Comparison of ENCODE assay signal across 5 fruit fly cellular contexts in genomic region chr3L:18014290-18014689, dm6.
TF ChIP-seq lines count a peak whose summit lies in the region.

No protein-coding gene starts in this region.

- no peak for TF ChIP-seq CTCF in whole organism, embryonic (GFP tag; optimal IDR thresholded peaks at IDR 0.05; lab: Kevin White, UChicago)

TF ChIP-seq in whole organism, adult, 20 proteins besides CTCF, POLR2A, EP300 and RAD21:
- no peak for TF ChIP-seq bab1 (GFP tag; optimal IDR thresholded peaks at IDR 0.05; lab: Kevin White, UChicago)
- peak; percentile 93 for TF ChIP-seq tj (GFP tag; optimal IDR thresholded peaks at IDR 0.05; lab: Kevin White, UChicago)

TF ChIP-seq in whole organism, embryonic, 481 proteins besides CTCF, POLR2A, EP300 and RAD21 (continues in another document):
- TF ChIP-seq CG18619 (GFP tag; optimal IDR thresholded peaks at IDR 0.05; lab: Kevin White, UChicago), result no peak
- no peak for TF ChIP-seq CG15011 (GFP tag; optimal IDR thresholded peaks at IDR 0.05; lab: Kevin White, UChicago)
- 0 out of 3 replicates have a peak, but pooled peaks have one; percentile 18 for TF ChIP-seq H15 (GFP tag; IDR thresholded peaks at IDR 0.05; lab: Robert Waterston, UW)
- TF ChIP-seq GATAe (GFP tag; conservative IDR thresholded peaks at IDR 0.05; lab: Robert Waterston, UW), result no peak
- no peak for TF ChIP-seq Jarid2 (GFP tag; optimal IDR thresholded peaks at IDR 0.05; lab: Kevin White, UChicago)
- TF ChIP-seq vnd (GFP tag; IDR thresholded peaks at IDR 0.05; lab: Robert Waterston, UW; ENCODE audit: partially characterized antibody), result no peak
- TF ChIP-seq sr (GFP tag; IDR thresholded peaks at IDR 0.05; lab: Robert Waterston, UW), result no peak
- TF ChIP-seq Elba2 (GFP tag; optimal IDR thresholded peaks at IDR 0.05; lab: Kevin White, UChicago), result no peak
- TF ChIP-seq CG12071 (GFP tag; optimal IDR thresholded peaks at IDR 0.05; lab: Kevin White, UChicago), result no peak
- no peak for TF ChIP-seq kay (GFP tag; optimal IDR thresholded peaks at IDR 0.05; lab: Kevin White, UChicago)
- no peak for TF ChIP-seq CG2199 (GFP tag; IDR thresholded peaks at IDR 0.05; lab: Robert Waterston, UW)
- no peak for TF ChIP-seq hkb (optimal IDR thresholded peaks at IDR 0.05; lab: Kevin White, UChicago)
- no peak for TF ChIP-seq hkb (GFP tag; IDR thresholded peaks at IDR 0.05; lab: Robert Waterston, UW)
- no peak for TF ChIP-seq CG1832 (GFP tag; optimal IDR thresholded peaks at IDR 0.05; lab: Kevin White, UChicago)
- TF ChIP-seq pzg (GFP tag; optimal IDR thresholded peaks at IDR 0.05; lab: Kevin White, UChicago), result no peak
- TF ChIP-seq CG4820 (GFP tag; optimal IDR thresholded peaks at IDR 0.05; lab: Kevin White, UChicago), result no peak
- TF ChIP-seq her (GFP tag; optimal IDR thresholded peaks at IDR 0.05; lab: Kevin White, UChicago), result no peak
- TF ChIP-seq CG1792 (GFP tag; optimal IDR thresholded peaks at IDR 0.05; lab: Kevin White, UChicago), result no peak
- TF ChIP-seq Med (GFP tag; lab: Kevin White, UChicago), result peak; percentile 32
- TF ChIP-seq CG15514 (GFP tag; optimal IDR thresholded peaks at IDR 0.05; lab: Kevin White, UChicago), result no peak
- TF ChIP-seq corto (GFP tag; optimal IDR thresholded peaks at IDR 0.05; lab: Kevin White, UChicago), result no peak
- 0 out of 2 replicates have a peak, but pooled peaks have one; percentile 20 for TF ChIP-seq Rfx (GFP tag; IDR thresholded peaks at IDR 0.05; lab: Robert Waterston, UW)
- TF ChIP-seq Ssrp (tag; optimal IDR thresholded peaks at IDR 0.05; lab: Kevin White, UChicago), result no peak

TF ChIP-seq in whole organism, prepupa, 60 proteins besides CTCF, POLR2A, EP300 and RAD21 (continues in another document):
- TF ChIP-seq Eip93F (GFP tag; optimal IDR thresholded peaks at IDR 0.05; lab: Kevin White, UChicago), result peak; percentile 80
- TF ChIP-seq Eip78C (GFP tag; lab: Kevin White, UChicago), result peak; percentile 54
- no peak for TF ChIP-seq Hr39 (GFP tag; optimal IDR thresholded peaks at IDR 0.05; lab: Kevin White, UChicago)
- no peak for TF ChIP-seq CG16779 (tag; optimal IDR thresholded peaks at IDR 0.05; lab: Kevin White, UChicago)
- TF ChIP-seq Sox102F (GFP tag; optimal IDR thresholded peaks at IDR 0.05; lab: Kevin White, UChicago), result peak; percentile 2
- TF ChIP-seq Ets96B (tag; optimal IDR thresholded peaks at IDR 0.05; lab: Kevin White, UChicago), result no peak
- TF ChIP-seq CG11294 (GFP tag; IDR thresholded peaks at IDR 0.05; lab: Robert Waterston, UW), result no peak
- no peak for TF ChIP-seq CG9139 (GFP tag; optimal IDR thresholded peaks at IDR 0.05; lab: Kevin White, UChicago)
- TF ChIP-seq CG10669 (GFP tag; optimal IDR thresholded peaks at IDR 0.05; lab: Kevin White, UChicago), result no peak
- no peak for TF ChIP-seq CG34406 (GFP tag; optimal IDR thresholded peaks at IDR 0.05; lab: Kevin White, UChicago)
- TF ChIP-seq Lpt (GFP tag; optimal IDR thresholded peaks at IDR 0.05; lab: Kevin White, UChicago), result no peak
- no peak for TF ChIP-seq OdsH (GFP tag; optimal IDR thresholded peaks at IDR 0.05; lab: Kevin White, UChicago)
- no peak for TF ChIP-seq achi (GFP tag; optimal IDR thresholded peaks at IDR 0.05; lab: Kevin White, UChicago)
- no peak for TF ChIP-seq Hr4 (GFP tag; optimal IDR thresholded peaks at IDR 0.05; lab: Kevin White, UChicago)
- no peak for TF ChIP-seq CG6808 (GFP tag; optimal IDR thresholded peaks at IDR 0.05; lab: Kevin White, UChicago)
- TF ChIP-seq Met (GFP tag; optimal IDR thresholded peaks at IDR 0.05; lab: Kevin White, UChicago), result peak; percentile 47
- TF ChIP-seq CG3919 (GFP tag; optimal IDR thresholded peaks at IDR 0.05; lab: Kevin White, UChicago), result no peak
- TF ChIP-seq dsx (GFP tag; optimal IDR thresholded peaks at IDR 0.05; lab: Kevin White, UChicago; ENCODE audit: poor library complexity, severe bottlenecking), result no peak
- no peak for TF ChIP-seq ss (GFP tag; optimal IDR thresholded peaks at IDR 0.05; lab: Kevin White, UChicago)
- TF ChIP-seq CG8632 (GFP tag; optimal IDR thresholded peaks at IDR 0.05; lab: Kevin White, UChicago), result no peak
- TF ChIP-seq fd85E (GFP tag; optimal IDR thresholded peaks at IDR 0.05; lab: Kevin White, UChicago), result no peak
- TF ChIP-seq CG6163 (GFP tag; IDR thresholded peaks at IDR 0.05; lab: Robert Waterston, UW), result no peak
- no peak for TF ChIP-seq lz (GFP tag; optimal IDR thresholded peaks at IDR 0.05; lab: Kevin White, UChicago)
- peak; percentile 71 for TF ChIP-seq Blimp-1 (GFP tag; optimal IDR thresholded peaks at IDR 0.05; lab: Kevin White, UChicago)

TF ChIP-seq in whole organism, pupa, 21 proteins besides CTCF, POLR2A, EP300 and RAD21:
- TF ChIP-seq Pif1A (GFP tag; optimal IDR thresholded peaks at IDR 0.05; lab: Kevin White, UChicago) (no peak), D1 (tag; optimal IDR thresholded peaks at IDR 0.05; lab: Kevin White, UChicago) (no peak), Snoo (tag; optimal IDR thresholded peaks at IDR 0.05; lab: Kevin White, UChicago) (peak; percentile 22), EcR (GFP tag; optimal IDR thresholded peaks at IDR 0.05; lab: Kevin White, UChicago) (peak; percentile 47)
TF ChIP-seq in whole organism, pupa: peak in this region for 2.

TF ChIP-seq in whole organism, wandering third instar larva, 38 proteins besides CTCF, POLR2A, EP300 and RAD21:
- no peak for TF ChIP-seq fru (GFP tag; optimal IDR thresholded peaks at IDR 0.05; lab: Kevin White, UChicago)
- no peak for TF ChIP-seq woc (GFP tag; optimal IDR thresholded peaks at IDR 0.05; lab: Kevin White, UChicago)
- no peak for TF ChIP-seq Jra (GFP tag; optimal IDR thresholded peaks at IDR 0.05; lab: Kevin White, UChicago)
- TF ChIP-seq rgr (GFP tag; optimal IDR thresholded peaks at IDR 0.05; lab: Kevin White, UChicago), result no peak
- TF ChIP-seq Myc (optimal IDR thresholded peaks at IDR 0.05; lab: Kevin White, UChicago), result no peak
- no peak for TF ChIP-seq CG9705 (GFP tag; optimal IDR thresholded peaks at IDR 0.05; lab: Kevin White, UChicago)
- TF ChIP-seq Rel (GFP tag; optimal IDR thresholded peaks at IDR 0.05; lab: Kevin White, UChicago), result no peak
- TF ChIP-seq Rel (tag; optimal IDR thresholded peaks at IDR 0.05; lab: Kevin White, UChicago), result peak; percentile 97
- no peak for TF ChIP-seq lola (GFP tag; optimal IDR thresholded peaks at IDR 0.05; lab: Kevin White, UChicago)
- no peak for TF ChIP-seq pan (optimal IDR thresholded peaks at IDR 0.05; lab: Kevin White, UChicago)
- no peak for TF ChIP-seq sage (GFP tag; optimal IDR thresholded peaks at IDR 0.05; lab: Kevin White, UChicago)
- peak; percentile 87 for TF ChIP-seq psq (GFP tag; optimal IDR thresholded peaks at IDR 0.05; lab: Kevin White, UChicago)
- TF ChIP-seq sv (GFP tag; optimal IDR thresholded peaks at IDR 0.05; lab: Kevin White, UChicago), result no peak
- no peak for TF ChIP-seq CG32264 (GFP tag; optimal IDR thresholded peaks at IDR 0.05; lab: Kevin White, UChicago)
- TF ChIP-seq Hr83 (GFP tag; optimal IDR thresholded peaks at IDR 0.05; lab: Kevin White, UChicago; ENCODE audit: poor library complexity, severe bottlenecking), result peak; percentile 10
- no peak for TF ChIP-seq N (GFP tag; optimal IDR thresholded peaks at IDR 0.05; lab: Kevin White, UChicago)
- TF ChIP-seq Abd-B (GFP tag; optimal IDR thresholded peaks at IDR 0.05; lab: Kevin White, UChicago), result no peak
- TF ChIP-seq jim (GFP tag; optimal IDR thresholded peaks at IDR 0.05; lab: Kevin White, UChicago), result no peak
- peak; percentile 18 for TF ChIP-seq Sp1 (GFP tag; optimal IDR thresholded peaks at IDR 0.05; lab: Kevin White, UChicago)
- TF ChIP-seq Dif (GFP tag; optimal IDR thresholded peaks at IDR 0.05; lab: Kevin White, UChicago; ENCODE audit: partially characterized antibody), result peak; percentile 14
- TF ChIP-seq foxo (GFP tag; optimal IDR thresholded peaks at IDR 0.05; lab: Kevin White, UChicago), result no peak
- no peak for TF ChIP-seq CrebA (GFP tag; optimal IDR thresholded peaks at IDR 0.05; lab: Kevin White, UChicago; ENCODE audit: borderline replicate concordance)
- peak; percentile 29 for TF ChIP-seq h (GFP tag; optimal IDR thresholded peaks at IDR 0.05; lab: Kevin White, UChicago)
- no peak for TF ChIP-seq dl (GFP tag; optimal IDR thresholded peaks at IDR 0.05; lab: Kevin White, UChicago; ENCODE audit: insufficient read depth in 1 of 2, partially characterized antibody in 2 of 2)
- peak; percentile 26 for TF ChIP-seq br (GFP tag; optimal IDR thresholded peaks at IDR 0.05; lab: Kevin White, UChicago)
- no peak for TF ChIP-seq Dfd (GFP tag; optimal IDR thresholded peaks at IDR 0.05; lab: Kevin White, UChicago)
